Worm (Caenorhabditis elegans) whole organism, mixed stage, embryonic: ENCODE data around the gene C33F10.12.

Source experiments
- ceh-83 ChIP-seq: fragments of 200-800 bp; sonication (Bioruptor generic); optimal IDR thresholded peaks from 2 replicates; lab custom pipeline; 2018; ENCODE audit warnings: mild to moderate bottlenecking, missing genetic modification characterization, missing compliant biosample characterization
- elt-1 ChIP-seq: sonication (generic microtip); optimal IDR thresholded peaks from 2 replicates; lab custom pipeline; 2017; ENCODE audit warnings: missing genetic modification characterization, mild to moderate bottlenecking, missing compliant biosample characterization, antibody characterized with exemption, moderate library complexity, borderline replicate concordance; ENCODE audit not compliant: insufficient read depth
- lin-13 ChIP-seq: fragments of 150-350 bp; optimal IDR thresholded peaks from 2 replicates; lab custom pipeline; 2014; ENCODE audit warnings: missing biosample characterization, missing genetic modification characterization
- mep-1 ChIP-seq: fragments of 150-350 bp; optimal IDR thresholded peaks from 2 replicates; lab custom pipeline; 2017; ENCODE audit warnings: missing biosample characterization, missing genetic modification reagents, missing genetic modification characterization, inconsistent platforms
- snpc-4 ChIP-seq: fragments of 150-350 bp; optimal IDR thresholded peaks from 2 replicates; lab custom pipeline; 2014; ENCODE audit warnings: missing biosample characterization, missing genetic modification characterization
- unc-39 ChIP-seq: fragments of 150-350 bp; optimal IDR thresholded peaks from 2 replicates; lab custom pipeline; 2014; ENCODE audit warnings: missing biosample characterization, missing genetic modification characterization
- unc-62 ChIP-seq: fragments of 150-350 bp; optimal IDR thresholded peaks from 2 replicates; lab custom pipeline; 2014; ENCODE audit warnings: missing biosample characterization, missing genetic modification reagents, missing genetic modification characterization
- zip-8 ChIP-seq: fragments of 150-350 bp; optimal IDR thresholded peaks from 2 replicates; lab custom pipeline; 2014; ENCODE audit warnings: missing biosample characterization, missing genetic modification characterization

ce11 chrII:4873029-4873428, 35.5 kb upstream of the C33F10.12 start, which contains the start of gene col-73:
- no peak for TF ChIP-seq snpc-4 (tag; lab: Kevin White, UChicago)
- no peak for TF ChIP-seq lin-13 (tag; lab: Kevin White, UChicago)
- TF ChIP-seq mep-1 (tag; lab: Kevin White, UChicago): no peak
- TF ChIP-seq unc-62: no peak
- TF ChIP-seq zip-8 (tag; lab: Kevin White, UChicago): no peak
- TF ChIP-seq unc-39 (tag; lab: Kevin White, UChicago): no peak
- TF ChIP-seq ceh-83 (GFP tag; lab: Kevin White, UChicago): no peak
- TF ChIP-seq elt-1 (tag; lab: Kevin White, UChicago): no peak
